Worm (Caenorhabditis elegans) whole organism, L3 larva: Measurements from ENCODE around the gene C05C10.2.
A peak's percentile ranks its signal among the peaks of the same experiment; 100 is the strongest.

Experiments used
- R02D3.7 ChIP-seq: fragments of 150-350 bp; optimal IDR thresholded peaks from 2 replicates; lab custom pipeline; 2014; ENCODE audit warnings: missing biosample characterization, missing genetic modification characterization
- ZK546.5 ChIP-seq: sonication (generic microtip); optimal IDR thresholded peaks from 2 replicates; lab custom pipeline; 2017; ENCODE audit warnings: missing biosample characterization, missing genetic modification characterization
- aly-2 ChIP-seq: fragments of 150-350 bp; optimal IDR thresholded peaks from 2 replicates; lab custom pipeline; 2014; ENCODE audit warnings: missing biosample characterization, missing genetic modification characterization
- ama-1 ChIP-seq: fragments of 150-350 bp; optimal IDR thresholded peaks from 2 replicates; lab custom pipeline; 2018
- ceh-28 ChIP-seq: fragments of 150-350 bp; optimal IDR thresholded peaks from 2 replicates; lab custom pipeline; 2014; ENCODE audit warnings: missing biosample characterization, missing genetic modification reagents, missing genetic modification characterization
- ceh-82 ChIP-seq: fragments of 150-350 bp; optimal IDR thresholded peaks from 2 replicates; lab custom pipeline; 2014; ENCODE audit warnings: missing biosample characterization, missing genetic modification characterization
- elt-1 ChIP-seq: fragments of 150-350 bp; optimal IDR thresholded peaks from 2 replicates; lab custom pipeline; 2014; ENCODE audit warnings: missing biosample characterization, missing genetic modification characterization
- elt-2 ChIP-seq: sonication (generic microtip); optimal IDR thresholded peaks from 2 replicates; lab custom pipeline; 2016; ENCODE audit warnings: missing genetic modification reagents, mild to moderate bottlenecking, missing genetic modification characterization, missing compliant biosample characterization
- eor-1 ChIP-seq, 2 experiments: fragments of 150-350 bp; optimal IDR thresholded peaks; 2 replicates each; lab custom pipeline; 2014 to 2018; ENCODE audit warnings: missing biosample characterization in 2 of 2, missing genetic modification characterization in 2 of 2
- fkh-10 ChIP-seq: sonication (generic microtip); optimal IDR thresholded peaks from 2 replicates; lab custom pipeline; 2017; ENCODE audit warnings: missing biosample characterization, missing genetic modification reagents, missing genetic modification characterization
- fkh-2 ChIP-seq: fragments of 150-350 bp; optimal IDR thresholded peaks from 2 replicates; lab custom pipeline; 2014; ENCODE audit warnings: missing biosample characterization, missing genetic modification reagents, missing genetic modification characterization
- hmg-11 ChIP-seq: sonication (generic microtip); optimal IDR thresholded peaks from 2 replicates; lab custom pipeline; 2016; ENCODE audit warnings: missing genetic modification characterization, missing compliant biosample characterization
- jun-1 ChIP-seq: fragments of 150-350 bp; optimal IDR thresholded peaks from 2 replicates; lab custom pipeline; 2014; ENCODE audit warnings: missing biosample characterization, missing genetic modification reagents, missing genetic modification characterization
- lin-15B ChIP-seq: fragments of 150-350 bp; optimal IDR thresholded peaks from 2 replicates; lab custom pipeline; 2014; ENCODE audit warnings: missing biosample characterization, missing genetic modification characterization
- lin-39 ChIP-seq: fragments of 150-350 bp; optimal IDR thresholded peaks from 2 replicates; lab custom pipeline; 2018; ENCODE audit warnings: missing biosample characterization, missing genetic modification reagents, missing genetic modification characterization
- lsy-12 ChIP-seq: sonication (generic microtip); optimal IDR thresholded peaks from 2 replicates; lab custom pipeline; 2016; ENCODE audit warnings: mild to moderate bottlenecking, missing genetic modification characterization, missing compliant biosample characterization
- mdl-1 ChIP-seq: fragments of 150-350 bp; optimal IDR thresholded peaks from 2 replicates; lab custom pipeline; 2014; ENCODE audit warnings: missing biosample characterization, missing genetic modification characterization
- nfya-1 ChIP-seq: sonication (generic microtip); optimal IDR thresholded peaks from 2 replicates; lab custom pipeline; 2017; ENCODE audit warnings: missing genetic modification characterization, mild to moderate bottlenecking, missing compliant biosample characterization, antibody characterized with exemption, moderate library complexity; ENCODE audit not compliant: insufficient read depth
- nhr-11 ChIP-seq: fragments of 150-350 bp; optimal IDR thresholded peaks from 2 replicates; lab custom pipeline; 2014; ENCODE audit warnings: missing biosample characterization, missing genetic modification characterization
- nhr-12 ChIP-seq: fragments of 150-350 bp; optimal IDR thresholded peaks from 2 replicates; lab custom pipeline; 2014; ENCODE audit warnings: missing biosample characterization, missing genetic modification characterization
- nhr-23 ChIP-seq: fragments of 150-350 bp; optimal IDR thresholded peaks from 2 replicates; lab custom pipeline; 2014; ENCODE audit warnings: missing biosample characterization, missing genetic modification reagents, missing genetic modification characterization
- nhr-25 ChIP-seq: sonication (generic microtip); optimal IDR thresholded peaks from 2 replicates; lab custom pipeline; 2017; ENCODE audit warnings: missing biosample characterization, missing genetic modification characterization
- nhr-28 ChIP-seq: fragments of 150-350 bp; optimal IDR thresholded peaks from 2 replicates; lab custom pipeline; 2014; ENCODE audit warnings: missing biosample characterization, missing genetic modification characterization
- nhr-67 ChIP-seq: fragments of 150-350 bp; optimal IDR thresholded peaks from 2 replicates; lab custom pipeline; 2014; ENCODE audit warnings: missing biosample characterization, missing genetic modification characterization
- nhr-77 ChIP-seq: fragments of 150-350 bp; optimal IDR thresholded peaks from 2 replicates; lab custom pipeline; 2014; ENCODE audit warnings: missing biosample characterization, missing genetic modification characterization
- pqm-1 ChIP-seq: fragments of 150-350 bp; optimal IDR thresholded peaks from 2 replicates; lab custom pipeline; 2017; ENCODE audit warnings: missing biosample characterization, missing genetic modification characterization, inconsistent platforms
- sea-2 ChIP-seq: fragments of 150-350 bp; sonication (generic microtip); optimal IDR thresholded peaks from 4 replicates; lab custom pipeline; 2014; ENCODE audit warnings: missing biosample characterization, missing genetic modification reagents, missing genetic modification characterization
- skn-1 ChIP-seq: fragments of 150-350 bp; optimal IDR thresholded peaks from 2 replicates; lab custom pipeline; 2014; ENCODE audit warnings: missing biosample characterization, missing genetic modification characterization
- snpc-4 ChIP-seq: fragments of 150-350 bp; optimal IDR thresholded peaks from 2 replicates; lab custom pipeline; 2014; ENCODE audit warnings: missing biosample characterization, missing genetic modification characterization
- tbx-2 ChIP-seq: sonication (generic microtip); optimal IDR thresholded peaks from 2 replicates; lab custom pipeline; 2016; ENCODE audit warnings: mild to moderate bottlenecking, missing genetic modification characterization, missing compliant biosample characterization
- unc-39 ChIP-seq: sonication (generic microtip); optimal IDR thresholded peaks from 4 replicates; lab custom pipeline; 2017; ENCODE audit warnings: missing biosample characterization, missing genetic modification characterization
- unc-62 ChIP-seq: fragments of 150-350 bp; sonication (generic microtip); optimal IDR thresholded peaks from 4 replicates; lab custom pipeline; 2014; ENCODE audit warnings: missing biosample characterization, missing genetic modification reagents, missing genetic modification characterization
- zag-1 ChIP-seq: fragments of 150-350 bp; optimal IDR thresholded peaks from 2 replicates; lab custom pipeline; 2014; ENCODE audit warnings: missing biosample characterization, missing genetic modification characterization
- ztf-11 ChIP-seq: fragments of 150-350 bp; optimal IDR thresholded peaks from 2 replicates; lab custom pipeline; 2014; ENCODE audit warnings: missing biosample characterization, missing genetic modification characterization
- ztf-4 ChIP-seq: fragments of 150-350 bp; optimal IDR thresholded peaks from 2 replicates; lab custom pipeline; 2014; ENCODE audit warnings: missing biosample characterization, missing genetic modification characterization

C05C10.2 gene

ce11 chrII:9974967-9975366, 52.9 kb downstream of the C05C10.2 start, which contains the start of gene aakg-5 (continued):
- peak; percentile 77 for TF ChIP-seq ceh-28
- TF ChIP-seq aly-2 = no peak
- TF ChIP-seq ztf-11 (tag; lab: Kevin White, UChicago) = no peak
- no peak for TF ChIP-seq nhr-77 (tag; lab: Kevin White, UChicago)
- peak; percentile 34 for TF ChIP-seq tbx-2 (tag; lab: Kevin White, UChicago)
- no peak for TF ChIP-seq unc-39
- peak; percentile 93 for TF ChIP-seq pqm-1 (tag; lab: Kevin White, UChicago)
- TF ChIP-seq ZK546.5 (tag; lab: Kevin White, UChicago) = no peak
- TF ChIP-seq unc-62 = peak; percentile 74
- TF ChIP-seq skn-1 (tag; lab: Kevin White, UChicago) = peak; percentile 57
- TF ChIP-seq ztf-4 (tag; lab: Kevin White, UChicago) = no peak
- TF ChIP-seq nfya-1 (tag; lab: Kevin White, UChicago) = peak; percentile 90
- TF ChIP-seq elt-2 (tag; lab: Kevin White, UChicago) = peak; percentile 87
- TF ChIP-seq zag-1 (tag; lab: Kevin White, UChicago) = no peak
- no peak for TF ChIP-seq ama-1 (lab: Kevin White, UChicago)
- TF ChIP-seq eor-1 (tag; optimal IDR thresholded peaks at IDR 0.05; lab: Kevin White, UChicago) = no peak
- TF ChIP-seq R02D3.7 (tag; lab: Kevin White, UChicago) = peak; percentile 53
- TF ChIP-seq nhr-67 (tag; lab: Kevin White, UChicago) = no peak
- no peak for TF ChIP-seq sea-2 (GFP tag; lab: Kevin White, UChicago)
- TF ChIP-seq ceh-82 (tag; lab: Kevin White, UChicago) = peak; percentile 18
- no peak for TF ChIP-seq nhr-28 (tag; lab: Kevin White, UChicago)
- peak; percentile 94 for TF ChIP-seq hmg-11

ce11 chrII:9976405-9976804, 54.4 kb downstream of the C05C10.2 start, which contains the start of gene R53.8:
Gene R53.8, plus strand, starts transcription at chrII:9976705.
- TF ChIP-seq unc-62 (no peak), snpc-4 (tag; lab: Kevin White, UChicago) (no peak), ztf-4 (tag; lab: Kevin White, UChicago) (no peak), nhr-12 (tag; lab: Kevin White, UChicago) (no peak), mdl-1 (tag; lab: Kevin White, UChicago) (no peak), jun-1 (no peak), fkh-2 (tag; lab: Kevin White, UChicago) (no peak), nhr-25 (tag; lab: Kevin White, UChicago) (no peak), R02D3.7 (tag; lab: Kevin White, UChicago) (no peak), lsy-12 (tag; lab: Kevin White, UChicago) (no peak), lin-15B (tag; lab: Kevin White, UChicago) (no peak), elt-1 (tag; lab: Kevin White, UChicago) (no peak), nfya-1 (tag; lab: Kevin White, UChicago) (no peak), skn-1 (tag; lab: Kevin White, UChicago) (no peak), lin-39 (no peak), eor-1 (tag; optimal IDR thresholded peaks at IDR 0.05; lab: Kevin White, UChicago) (no peak), nhr-23 (no peak)

ce11 chrII:9980077-9980631, 58.1 kb downstream of the C05C10.2 start, which contains the start of gene ZK892.6:
Gene ZK892.6, minus strand, starts transcription at chrII:9980127.
- no peak for TF ChIP-seq aly-2
- no peak for TF ChIP-seq fkh-10
- TF ChIP-seq ZK546.5 (tag; lab: Kevin White, UChicago) = no peak
- TF ChIP-seq nhr-11 (tag; lab: Kevin White, UChicago) = no peak
- TF ChIP-seq zag-1 (tag; lab: Kevin White, UChicago) = no peak
- no peak for TF ChIP-seq lin-39
